Worm (Caenorhabditis elegans): ENCODE data around the gene ykt-6.

The ykt-6 gene

ce11 chrIII:7300169-7300568 lies 12.8 kb upstream of the ykt-6 start (continued):
- TF ChIP-seq ceh-63 (GFP tag; optimal IDR thresholded peaks at IDR 0.05) (no peak), sup-37 (GFP tag; optimal IDR thresholded peaks at IDR 0.05) (no peak), aly-2 (tag; optimal IDR thresholded peaks at IDR 0.05) (no peak), pqm-1 (tag; optimal IDR thresholded peaks at IDR 0.05) (no peak), snu-23 (GFP tag; optimal IDR thresholded peaks at IDR 0.05) (peak; percentile 59), lir-3 (tag; optimal IDR thresholded peaks at IDR 0.05; ENCODE audit: poor library complexity) (no peak), unc-62 (GFP tag; optimal IDR thresholded peaks at IDR 0.05) (no peak), ztf-4 (tag; optimal IDR thresholded peaks at IDR 0.05) (no peak), egl-27 (tag; optimal IDR thresholded peaks at IDR 0.05) (no peak), unc-30 (tag; optimal IDR thresholded peaks at IDR 0.05) (no peak), unc-86 (tag; optimal IDR thresholded peaks at IDR 0.05) (no peak), lin-14 (GFP tag; optimal IDR thresholded peaks at IDR 0.05) (peak; percentile 81), nhr-19 (GFP tag; conservative IDR thresholded peaks at IDR 0.05) (peak; percentile 57), grh-1 (GFP tag; IDR thresholded peaks at IDR 0.05) (peak; percentile 36; the same call in 1 of the 2 replicates), nhr-84 (tag; optimal IDR thresholded peaks at IDR 0.05) (no peak), ceh-8 (GFP tag; optimal IDR thresholded peaks at IDR 0.05) (no peak), lin-35 (GFP tag; optimal IDR thresholded peaks at IDR 0.05) (peak in 1 of 2 experiments; percentile 59), nhr-76 (tag; optimal IDR thresholded peaks at IDR 0.05) (no peak), egl-13 (tag; optimal IDR thresholded peaks at IDR 0.05) (no peak), tbx-2 (tag; optimal IDR thresholded peaks at IDR 0.05) (peak; percentile 63), nhr-12 (tag; optimal IDR thresholded peaks at IDR 0.05) (no peak), ama-1 (optimal IDR thresholded peaks at IDR 0.05) (no peak), blmp-1 (tag; optimal IDR thresholded peaks at IDR 0.05) (peak; percentile 64), nhr-11 (tag; optimal IDR thresholded peaks at IDR 0.05) (no peak), unc-98 (GFP tag; IDR thresholded peaks at IDR 0.05) (no peak), fkh-10 (GFP tag; optimal IDR thresholded peaks at IDR 0.05) (no peak), fkh-8 (tag; optimal IDR thresholded peaks at IDR 0.05) (no peak), Y116A8C.19 (tag; optimal IDR thresholded peaks at IDR 0.05; ENCODE audit: borderline replicate concordance) (no peak), tlp-1 (tag; optimal IDR thresholded peaks at IDR 0.05) (no peak), nhr-77 (tag; optimal IDR thresholded peaks at IDR 0.05) (no peak), lin-39 (tag; optimal IDR thresholded peaks at IDR 0.05) (no peak), alr-1 (tag; optimal IDR thresholded peaks at IDR 0.05; ENCODE audit: borderline replicate concordance) (no peak), mef-2 (tag; optimal IDR thresholded peaks at IDR 0.05) (no peak), ets-5 (GFP tag; IDR thresholded peaks at IDR 0.05) (no peak), ceh-82 (tag; optimal IDR thresholded peaks at IDR 0.05) (no peak), nhr-237 (tag; optimal IDR thresholded peaks at IDR 0.05) (no peak), sptf-1 (tag; optimal IDR thresholded peaks at IDR 0.05) (no peak), isw-1 (GFP tag; IDR thresholded peaks at IDR 0.05) (no peak), nhr-20 (tag; optimal IDR thresholded peaks at IDR 0.05) (peak; percentile 89), hpl-2 (GFP tag; optimal IDR thresholded peaks at IDR 0.05) (no peak), pax-3 (tag; optimal IDR thresholded peaks at IDR 0.05) (no peak), xbp-1 (tag; optimal IDR thresholded peaks at IDR 0.05) (no peak), jun-1 (tag; optimal IDR thresholded peaks at IDR 0.05) (no peak)

DNA sequence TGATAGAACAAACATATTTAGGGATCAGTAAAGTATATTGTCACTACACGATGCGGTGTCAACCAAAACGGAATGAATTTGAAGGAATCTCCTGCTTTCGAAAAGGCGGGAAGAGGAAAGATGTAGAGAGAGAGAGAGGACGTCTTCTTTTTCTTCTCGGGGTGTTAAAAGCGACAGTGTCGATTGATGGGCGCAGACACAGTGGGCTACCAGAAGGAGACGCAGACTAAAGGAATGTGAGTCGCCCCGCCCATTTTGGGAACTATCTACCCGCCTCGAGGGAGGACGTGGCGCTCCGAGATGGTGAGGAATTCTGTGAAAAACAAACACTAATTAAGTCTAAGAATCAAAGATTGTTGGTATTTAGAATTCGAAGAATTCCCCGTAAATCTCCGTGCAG lies 12.1 kb upstream of the ykt-6 start, which contains the start of the genes B0361.14 and B0361.9:
TSS of gene B0361.14 (minus strand) at position 66 of the 400 bp plus-strand sequence.
TSS of gene B0361.9 (minus strand) at position 166 of the 400 bp plus-strand sequence.
- peak; percentile 25 for TF ChIP-seq nhr-71 (tag; optimal IDR thresholded peaks at IDR 0.05)
- TF ChIP-seq lin-14 (GFP tag; optimal IDR thresholded peaks at IDR 0.05): peak; percentile 41
- TF ChIP-seq lin-15B (tag; optimal IDR thresholded peaks at IDR 0.05): no peak
- TF ChIP-seq ces-1 (GFP tag; optimal IDR thresholded peaks at IDR 0.05): no peak
- TF ChIP-seq nhr-85 (tag): peak; percentile 67
- TF ChIP-seq snu-23 (GFP tag; optimal IDR thresholded peaks at IDR 0.05): peak; percentile 33
- no peak for TF ChIP-seq efl-3 (GFP tag; optimal IDR thresholded peaks at IDR 0.05)
- peak in 1 of 2 experiments; percentile 20 for TF ChIP-seq lin-35 (GFP tag; optimal IDR thresholded peaks at IDR 0.05)
- peak in 2 of 6 experiments; percentile 13 to 26 for TF ChIP-seq elt-3 (tag; optimal IDR thresholded peaks at IDR 0.05)
- TF ChIP-seq xbp-1 (tag; optimal IDR thresholded peaks at IDR 0.05): no peak
- TF ChIP-seq unc-130 (tag; optimal IDR thresholded peaks at IDR 0.05): no peak
- no peak for TF ChIP-seq aly-2 (tag; optimal IDR thresholded peaks at IDR 0.05)
- peak; percentile 1 for TF ChIP-seq mep-1 (tag; optimal IDR thresholded peaks at IDR 0.05)
- TF ChIP-seq blmp-1 (tag; optimal IDR thresholded peaks at IDR 0.05): peak; percentile 94
- TF ChIP-seq efl-1 (optimal IDR thresholded peaks at IDR 0.05): no peak
- TF ChIP-seq efl-1 (GFP tag; optimal IDR thresholded peaks at IDR 0.05 in 1 of 2): peak in 1 of 2 experiments; percentile 84
- TF ChIP-seq nhr-20 (tag; optimal IDR thresholded peaks at IDR 0.05): peak; percentile 47
- TF ChIP-seq lsy-2 (tag; optimal IDR thresholded peaks at IDR 0.05): peak in 1 of 2 experiments; percentile 28
- TF ChIP-seq rnt-1 (tag; optimal IDR thresholded peaks at IDR 0.05): peak; percentile 0
- no peak for TF ChIP-seq ceh-63 (GFP tag; optimal IDR thresholded peaks at IDR 0.05)

Data from whole organism, L1 larva.